Fruit fly (Drosophila melanogaster) whole organism, embryonic: ENCODE measurements around the gene ATPsynepsilonL.

Experiments used
- Aef1 ChIP-seq: fragments of 200-800 bp; sonication (Bioruptor generic); IDR thresholded peaks from 3 replicates; pipeline ENCODE4 v1.3.6; 2022; ENCODE audit warnings: missing biosample characterization, missing genetic modification characterization
- Asciz ChIP-seq: fragments of 200-800 bp; sonication (Bioruptor generic); optimal IDR thresholded peaks from 2 replicates; lab custom pipeline; 2017; ENCODE audit warnings: missing biosample characterization, mild to moderate bottlenecking, missing genetic modification characterization, missing genetic modification reagents
- CG1024 ChIP-seq: fragments of 200-800 bp; sonication (Bioruptor generic); IDR thresholded peaks from 2 replicates; pipeline ENCODE4 v1.3.6; 2022; ENCODE audit warnings: missing biosample characterization, missing genetic modification characterization
- CG10321 ChIP-seq: fragments of 200-800 bp; sonication (Bioruptor generic); IDR thresholded peaks from 2 replicates; pipeline ENCODE4 v1.3.6; 2022; ENCODE audit warnings: missing biosample characterization, missing genetic modification characterization
- CG10565 ChIP-seq: fragments of 200-800 bp; sonication (Bioruptor generic); optimal IDR thresholded peaks from 3 replicates; lab custom pipeline; 2016; ENCODE audit warnings: missing biosample characterization, mild to moderate bottlenecking, missing genetic modification characterization
- CG11398 ChIP-seq: fragments of 200-800 bp; sonication (Bioruptor generic); optimal IDR thresholded peaks from 2 replicates; lab custom pipeline; 2016; ENCODE audit warnings: missing biosample characterization, missing genetic modification characterization
- CG11560 ChIP-seq: fragments of 200-800 bp; sonication (Bioruptor generic); IDR thresholded peaks from 3 replicates; pipeline ENCODE4 v1.3.6; 2022; ENCODE audit warnings: missing biosample characterization, missing genetic modification characterization
- CG11723 ChIP-seq: fragments of 200-800 bp; sonication (Bioruptor generic); optimal IDR thresholded peaks from 2 replicates; lab custom pipeline; 2017; ENCODE audit warnings: missing biosample characterization, mild to moderate bottlenecking, missing genetic modification characterization
- CG12155 ChIP-seq: fragments of 200-800 bp; sonication (Bioruptor generic); optimal IDR thresholded peaks from 3 replicates; lab custom pipeline; 2016; ENCODE audit warnings: missing biosample characterization, missing genetic modification characterization
- CG12744 ChIP-seq: fragments of 200-800 bp; sonication (Bioruptor generic); optimal IDR thresholded peaks from 2 replicates; lab custom pipeline; 2016; ENCODE audit warnings: missing biosample characterization, missing genetic modification characterization
- CG12769 ChIP-seq: fragments of 200-800 bp; sonication (Bioruptor generic); optimal IDR thresholded peaks from 2 replicates; lab custom pipeline; 2019; ENCODE audit warnings: missing biosample characterization, mild to moderate bottlenecking, missing genetic modification characterization, moderate library complexity
- CG14710 ChIP-seq: fragments of 200-800 bp; sonication (Bioruptor generic); optimal IDR thresholded peaks from 3 replicates; lab custom pipeline; 2019; ENCODE audit warnings: missing biosample characterization, mild to moderate bottlenecking, missing genetic modification characterization, moderate library complexity
- CG16863 ChIP-seq: fragments of 200-800 bp; sonication (Bioruptor generic); optimal IDR thresholded peaks from 3 replicates; lab custom pipeline; 2016; ENCODE audit warnings: missing biosample characterization, missing genetic modification characterization
- CG1832 ChIP-seq: fragments of 200-800 bp; sonication (Bioruptor generic); optimal IDR thresholded peaks from 2 replicates; lab custom pipeline; 2017; ENCODE audit warnings: missing biosample characterization, mild to moderate bottlenecking, missing genetic modification characterization, inconsistent platforms
- CG18599 ChIP-seq: fragments of 200-800 bp; sonication (Bioruptor generic); optimal IDR thresholded peaks from 3 replicates; lab custom pipeline; 2017; ENCODE audit warnings: missing biosample characterization, missing genetic modification characterization, mild to moderate bottlenecking, moderate library complexity, missing genetic modification reagents
- CG2116 ChIP-seq: fragments of 200-800 bp; sonication (Bioruptor generic); optimal IDR thresholded peaks from 3 replicates; lab custom pipeline; 2018; ENCODE audit warnings: missing biosample characterization, mild to moderate bottlenecking, missing genetic modification characterization
- CG2875 ChIP-seq: fragments of 200-800 bp; sonication (Bioruptor generic); optimal IDR thresholded peaks from 2 replicates; lab custom pipeline; 2017; ENCODE audit warnings: missing biosample characterization, mild to moderate bottlenecking, missing genetic modification characterization, missing genetic modification reagents
- CG31224 ChIP-seq: fragments of 200-800 bp; sonication (Bioruptor generic); IDR thresholded peaks from 2 replicates; pipeline ENCODE4 v1.3.6; 2022; ENCODE audit warnings: missing biosample characterization, missing genetic modification characterization
- CG5180 ChIP-seq: fragments of 200-800 bp; sonication (Bioruptor generic); optimal IDR thresholded peaks from 3 replicates; lab custom pipeline; 2017; ENCODE audit warnings: missing biosample characterization, missing genetic modification characterization, mild to moderate bottlenecking, moderate library complexity, missing genetic modification reagents
- CG6683 ChIP-seq: fragments of 200-800 bp; sonication (Bioruptor generic); optimal IDR thresholded peaks from 2 replicates; lab custom pipeline; 2017; ENCODE audit warnings: missing biosample characterization, mild to moderate bottlenecking, missing genetic modification characterization, missing genetic modification reagents
- CG7357 ChIP-seq: fragments of 200-800 bp; sonication (Bioruptor generic); IDR thresholded peaks from 3 replicates; pipeline ENCODE4 v1.3.6; 2022; ENCODE audit warnings: missing biosample characterization, missing genetic modification characterization
- CG7928 ChIP-seq: fragments of 200-800 bp; sonication (Bioruptor generic); optimal IDR thresholded peaks from 2 replicates; lab custom pipeline; 2017; ENCODE audit warnings: missing biosample characterization, mild to moderate bottlenecking, missing genetic modification characterization
- CG7963 ChIP-seq: fragments of 200-800 bp; sonication (Bioruptor generic); IDR thresholded peaks from 3 replicates; pipeline ENCODE4 v1.3.6; 2022; ENCODE audit warnings: missing biosample characterization, missing genetic modification characterization; ENCODE audit not compliant: partially characterized antibody
- CG8281 ChIP-seq: fragments of 200-800 bp; sonication (Bioruptor generic); optimal IDR thresholded peaks from 2 replicates; lab custom pipeline; 2018; ENCODE audit warnings: missing biosample characterization, mild to moderate bottlenecking, missing genetic modification characterization, moderate library complexity
- CG8765 ChIP-seq: fragments of 200-800 bp; sonication (Bioruptor generic); IDR thresholded peaks from 2 replicates; pipeline ENCODE4 v1.3.6; 2022; ENCODE audit warnings: missing biosample characterization, missing genetic modification characterization
- CHES-1-like ChIP-seq: fragments of 200-800 bp; sonication (Bioruptor generic); optimal IDR thresholded peaks from 2 replicates; lab custom pipeline; 2016; ENCODE audit warnings: missing biosample characterization, missing genetic modification characterization
- D19A ChIP-seq: fragments of 200-800 bp; optimal IDR thresholded peaks from 3 replicates; lab custom pipeline; 2019; ENCODE audit warnings: missing biosample characterization, mild to moderate bottlenecking, missing genetic modification characterization, moderate library complexity
- Dref ChIP-seq: fragments of 200-800 bp; sonication (Bioruptor generic); IDR thresholded peaks from 2 replicates; pipeline ENCODE4 v1.3.6; 2022; ENCODE audit warnings: missing biosample characterization, missing genetic modification characterization
- ERR ChIP-seq: fragments of 200-800 bp; sonication (Bioruptor generic); optimal IDR thresholded peaks from 2 replicates; lab custom pipeline; 2016; ENCODE audit warnings: missing biosample characterization, missing genetic modification characterization
- H2.0 ChIP-seq: fragments of 200-800 bp; sonication (Bioruptor generic); IDR thresholded peaks from 2 replicates; pipeline ENCODE4 v1.3.6; 2022; ENCODE audit warnings: missing biosample characterization, missing genetic modification characterization
- HmgZ ChIP-seq: fragments of 200-800 bp; sonication (Bioruptor generic); optimal IDR thresholded peaks from 2 replicates; lab custom pipeline; 2018; ENCODE audit warnings: missing biosample characterization, mild to moderate bottlenecking, missing genetic modification characterization
- Lpt ChIP-seq: fragments of >200 bp; optimal IDR thresholded peaks from 2 replicates; lab custom pipeline; 2018; ENCODE audit warnings: missing biosample characterization, missing genetic modification characterization
- MTF-1 ChIP-seq: fragments of 200-800 bp; sonication (Bioruptor generic); optimal IDR thresholded peaks from 2 replicates; lab custom pipeline; 2018; ENCODE audit warnings: missing biosample characterization, mild to moderate bottlenecking, missing genetic modification characterization, borderline replicate concordance
- Neu2 ChIP-seq: fragments of 200-800 bp; sonication (Bioruptor generic); optimal IDR thresholded peaks from 3 replicates; lab custom pipeline; 2016; ENCODE audit warnings: missing biosample characterization, missing genetic modification characterization, borderline replicate concordance
- Vsx1 ChIP-seq: fragments of 200-800 bp; sonication (Bioruptor generic); optimal IDR thresholded peaks from 2 replicates; lab custom pipeline; 2017; ENCODE audit warnings: missing biosample characterization, mild to moderate bottlenecking, missing genetic modification characterization, missing genetic modification reagents
- az2 ChIP-seq: fragments of 200-800 bp; sonication (Bioruptor generic); optimal IDR thresholded peaks from 3 replicates; lab custom pipeline; 2016; ENCODE audit warnings: missing biosample characterization, missing genetic modification characterization
- caup ChIP-seq: fragments of 200-800 bp; sonication (Bioruptor generic); optimal IDR thresholded peaks from 3 replicates; lab custom pipeline; 2017; ENCODE audit warnings: missing biosample characterization, mild to moderate bottlenecking, missing genetic modification characterization, moderate library complexity; ENCODE audit not compliant: severe bottlenecking
- crol ChIP-seq: fragments of 200-800 bp; sonication (Bioruptor generic); IDR thresholded peaks from 2 replicates; pipeline ENCODE4 v1.3.6; 2022; ENCODE audit warnings: missing biosample characterization, missing genetic modification characterization
- eyg ChIP-seq: fragments of 200-800 bp; sonication (Bioruptor generic); optimal IDR thresholded peaks from 3 replicates; lab custom pipeline; 2016; ENCODE audit warnings: missing biosample characterization, missing genetic modification characterization
- gro ChIP-seq: fragments of 200-800 bp; sonication (Bioruptor generic); optimal IDR thresholded peaks from 2 replicates; lab custom pipeline; 2016; ENCODE audit warnings: missing biosample characterization, missing genetic modification characterization
- lab ChIP-seq: fragments of 200-800 bp; sonication (Bioruptor generic); optimal IDR thresholded peaks from 3 replicates; lab custom pipeline; 2017; ENCODE audit warnings: missing biosample characterization, missing genetic modification characterization, mild to moderate bottlenecking, moderate library complexity, missing genetic modification reagents
- nerfin-2 ChIP-seq: fragments of 200-800 bp; sonication (Bioruptor generic); IDR thresholded peaks from 2 replicates; pipeline ENCODE4 v1.3.6; 2022; ENCODE audit warnings: missing biosample characterization, missing genetic modification characterization; ENCODE audit not compliant: partially characterized antibody
- schlank ChIP-seq: fragments of 200-800 bp; sonication (Bioruptor generic); optimal IDR thresholded peaks from 2 replicates; lab custom pipeline; 2018; ENCODE audit warnings: missing biosample characterization, mild to moderate bottlenecking, missing genetic modification characterization
- sens ChIP-seq: fragments of 200-800 bp; sonication (Bioruptor generic); peaks from one replicate; lab custom pipeline; 2016; ENCODE audit warnings: missing biosample characterization, missing genetic modification characterization
- shn ChIP-seq: fragments of 200-800 bp; sonication (Bioruptor generic); optimal IDR thresholded peaks from 3 replicates; lab custom pipeline; 2016; ENCODE audit warnings: missing biosample characterization, missing genetic modification characterization
- sqz ChIP-seq: fragments of 200-800 bp; sonication (Bioruptor generic); optimal IDR thresholded peaks from 3 replicates; lab custom pipeline; 2018; ENCODE audit warnings: missing biosample characterization, mild to moderate bottlenecking, missing genetic modification characterization
- zfh1 ChIP-seq: fragments of 200-800 bp; sonication (Bioruptor generic); IDR thresholded peaks from 3 replicates; pipeline ENCODE4 v1.3.6; 2022; ENCODE audit warnings: missing biosample characterization, missing genetic modification characterization

Gene ATPsynepsilonL

DNA sequence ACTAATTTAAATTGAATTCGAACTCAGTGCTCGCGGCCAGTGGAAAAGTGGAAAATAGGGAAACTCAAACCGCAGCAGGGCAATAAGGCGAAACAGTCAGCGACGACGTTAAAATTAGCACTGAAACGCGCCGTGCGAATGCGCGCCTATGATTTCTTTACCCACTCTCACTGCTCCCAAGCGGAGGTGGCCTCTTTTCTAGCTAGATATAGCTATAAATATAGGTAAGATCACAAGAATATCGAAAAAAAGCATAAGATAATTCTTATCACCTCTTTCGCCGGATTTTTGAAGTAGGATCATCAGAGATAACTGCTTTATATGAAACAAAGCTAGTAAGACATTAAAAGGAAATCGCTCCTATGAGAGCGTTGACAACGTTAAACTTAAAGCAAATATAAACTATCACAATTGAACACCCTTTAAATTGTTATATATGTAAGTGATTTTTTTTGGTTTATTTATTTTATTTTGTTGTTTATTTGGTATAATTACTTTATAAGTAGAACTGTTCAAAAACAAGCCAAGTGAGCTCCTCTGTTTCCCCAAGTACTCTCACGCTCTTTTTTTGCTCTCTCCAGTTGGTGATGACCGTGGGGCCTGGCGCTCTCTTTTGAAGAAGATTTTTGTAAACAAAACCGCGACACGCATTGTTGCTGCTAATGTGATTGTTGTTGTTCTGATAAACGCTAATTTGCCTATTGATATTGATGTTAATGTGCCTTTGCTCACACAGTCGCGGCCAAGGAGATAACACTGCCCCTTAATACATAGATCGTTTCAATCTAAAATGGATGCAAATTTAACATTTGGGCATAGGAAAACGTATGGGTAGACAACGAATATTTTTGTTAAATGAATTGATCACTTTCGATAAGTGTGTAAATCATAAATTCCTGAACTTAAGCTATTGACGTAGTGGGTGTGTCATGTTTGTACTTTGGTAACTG is 18.4 kb downstream of the ATPsynepsilonL start, which contains the start of gene tws (continued):
- TF ChIP-seq Aef1 (GFP tag; lab: Robert Waterston, UW), result peak; percentile 28; the same call in 1 of the 3 replicates
- TF ChIP-seq CG18599, result peak; percentile 51
- TF ChIP-seq CG7928, result no peak
- no peak for TF ChIP-seq sqz (GFP tag; lab: Kevin White, UChicago)
- TF ChIP-seq CG11723 (GFP tag; lab: Kevin White, UChicago), result peak; percentile 42
- peak; percentile 48 for TF ChIP-seq MTF-1 (GFP tag; lab: Kevin White, UChicago)
- TF ChIP-seq crol (GFP tag; lab: Robert Waterston, UW), result no peak
- no peak for TF ChIP-seq nerfin-2 (GFP tag; lab: Robert Waterston, UW)
- peak; percentile 32 for TF ChIP-seq CG12744 (GFP tag; lab: Kevin White, UChicago)
- peak; percentile 42 for TF ChIP-seq Asciz (GFP tag; lab: Kevin White, UChicago)
- peak; percentile 48 for TF ChIP-seq eyg (GFP tag; lab: Kevin White, UChicago)
- TF ChIP-seq CG8765, result no peak
- peak; percentile 12 for TF ChIP-seq CG16863
- peak; percentile 29 for TF ChIP-seq CG8281
- TF ChIP-seq ERR (GFP tag; lab: Kevin White, UChicago), result no peak
- no peak for TF ChIP-seq Neu2 (GFP tag; lab: Kevin White, UChicago)
- peak; percentile 20 for TF ChIP-seq az2
- TF ChIP-seq CG7963 (GFP tag; lab: Robert Waterston, UW), result no peak
- no peak for TF ChIP-seq CG1832 (GFP tag; lab: Kevin White, UChicago)
- peak; percentile 30; the same call in 1 of the 2 replicates for TF ChIP-seq CG31224
- no peak for TF ChIP-seq CG11398 (GFP tag; lab: Kevin White, UChicago)
- peak; percentile 83 for TF ChIP-seq CG12769 (tag; lab: Kevin White, UChicago)
- peak; percentile 86 for TF ChIP-seq sens (GFP tag; lab: Kevin White, UChicago)
- TF ChIP-seq CG12155 (GFP tag; lab: Kevin White, UChicago), result no peak
- no peak for TF ChIP-seq CG10321 (GFP tag; lab: Robert Waterston, UW)
- peak; percentile 75 for TF ChIP-seq lab (GFP tag; lab: Kevin White, UChicago)
- no peak for TF ChIP-seq CG6683
- no peak for TF ChIP-seq CG2116 (GFP tag; lab: Kevin White, UChicago)
- peak; percentile 71 for TF ChIP-seq Vsx1
- TF ChIP-seq shn (GFP tag; lab: Kevin White, UChicago), result peak; percentile 3
- TF ChIP-seq Lpt (GFP tag; lab: Kevin White, UChicago), result no peak
- TF ChIP-seq H2.0, result 0 out of 2 replicates have a peak, but pooled peaks have one; percentile 24
- peak; percentile 38; the same call in 2 of the 3 replicates for TF ChIP-seq zfh1 (GFP tag; lab: Robert Waterston, UW)
- peak; percentile 32 for TF ChIP-seq HmgZ (tag; lab: Kevin White, UChicago)
- peak; percentile 18 for TF ChIP-seq CG2875 (GFP tag; lab: Kevin White, UChicago)
- peak; percentile 74 for TF ChIP-seq gro (GFP tag; lab: Kevin White, UChicago)
- TF ChIP-seq CG10565 (GFP tag; lab: Kevin White, UChicago), result no peak
- TF ChIP-seq CG14710, result peak; percentile 0
- TF ChIP-seq CHES-1-like (GFP tag; lab: Kevin White, UChicago), result peak; percentile 51
- peak; percentile 23 for TF ChIP-seq caup (GFP tag; lab: Kevin White, UChicago)
- TF ChIP-seq CG1024 (GFP tag; lab: Robert Waterston, UW), result 0 out of 2 replicates have a peak, but pooled peaks have one; percentile 12
- TF ChIP-seq Dref (GFP tag; lab: Robert Waterston, UW), result no peak
- no peak for TF ChIP-seq CG11560
- peak; percentile 57 for TF ChIP-seq schlank (tag; lab: Kevin White, UChicago)
- 0 out of 3 replicates have a peak, but pooled peaks have one; percentile 35 for TF ChIP-seq CG7357 (GFP tag; lab: Robert Waterston, UW)
- peak; percentile 28 for TF ChIP-seq D19A (tag; lab: Kevin White, UChicago)
- TF ChIP-seq CG5180 (GFP tag; lab: Kevin White, UChicago), result no peak
